Fruit fly (Drosophila melanogaster): ENCODE measurements around the gene APC7.

dm6 chrX:6596788-6597187 is at the start of gene APC7:
- TF ChIP-seq dsf (GFP tag; optimal IDR thresholded peaks at IDR 0.05; ENCODE audit: borderline replicate concordance) (no peak), h (GFP tag; optimal IDR thresholded peaks at IDR 0.05) (no peak), Dfd (GFP tag; optimal IDR thresholded peaks at IDR 0.05) (no peak), pan (optimal IDR thresholded peaks at IDR 0.05) (no peak), woc (GFP tag; optimal IDR thresholded peaks at IDR 0.05) (no peak), Myc (optimal IDR thresholded peaks at IDR 0.05) (no peak), tai (GFP tag; optimal IDR thresholded peaks at IDR 0.05) (no peak), N (GFP tag; optimal IDR thresholded peaks at IDR 0.05) (no peak), CG32264 (GFP tag; optimal IDR thresholded peaks at IDR 0.05) (no peak), psq (GFP tag; optimal IDR thresholded peaks at IDR 0.05) (no peak), HLH106 (tag; optimal IDR thresholded peaks at IDR 0.05) (no peak), lola (GFP tag; optimal IDR thresholded peaks at IDR 0.05) (no peak), dl (GFP tag; optimal IDR thresholded peaks at IDR 0.05; ENCODE audit: insufficient read depth in 1 of 2, partially characterized antibody in 2 of 2) (no peak)

All from whole organism, wandering third instar larva.